Fruit fly (Drosophila melanogaster): ENCODE measurements around the gene Mettl3.

Mettl3 gene

DNA sequence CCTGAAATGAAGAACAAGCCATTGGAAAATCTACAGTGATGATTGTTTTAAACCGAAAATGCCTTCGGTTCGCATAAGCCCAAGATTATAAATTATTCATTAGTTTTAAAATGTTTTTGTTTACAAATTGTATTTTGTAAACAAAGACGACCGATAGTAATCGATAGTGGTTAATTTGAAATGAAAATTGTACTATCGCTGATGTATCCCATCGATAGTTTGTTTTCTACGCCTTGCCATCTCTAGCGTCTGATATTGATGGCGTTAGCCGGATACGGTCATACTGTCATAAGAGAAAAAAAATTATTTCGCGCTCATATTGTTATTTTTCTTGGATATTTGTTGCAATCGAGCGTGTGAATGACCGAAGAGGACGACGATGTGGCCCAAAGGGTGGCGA, 26.1 kb downstream of the Mettl3 start, which contains the start of gene SMC1 (continued):
- TF ChIP-seq Rx (GFP tag; IDR thresholded peaks at IDR 0.05) = no peak
- peak; percentile 73 for TF ChIP-seq CG33213 (GFP tag; optimal IDR thresholded peaks at IDR 0.05)
- TF ChIP-seq Gug (GFP tag; IDR thresholded peaks at IDR 0.05) = peak; percentile 40; the same call in 1 of the 4 replicates
- no peak for TF ChIP-seq psq (GFP tag; optimal IDR thresholded peaks at IDR 0.05)
- peak; percentile 83 for TF ChIP-seq CG13894 (tag; optimal IDR thresholded peaks at IDR 0.05)
- TF ChIP-seq hbn (GFP tag; IDR thresholded peaks at IDR 0.05; ENCODE audit: partially characterized antibody) = peak; percentile 99
- TF ChIP-seq Oli (tag; optimal IDR thresholded peaks at IDR 0.05) = no peak
- TF ChIP-seq CG16779 (GFP tag; IDR thresholded peaks at IDR 0.05) = 0 out of 2 replicates have a peak, but pooled peaks have one; percentile 36
- no peak for TF ChIP-seq CG15479 (GFP tag; optimal IDR thresholded peaks at IDR 0.05)
- TF ChIP-seq her (GFP tag; optimal IDR thresholded peaks at IDR 0.05) = peak; percentile 38
- peak; percentile 52 for TF ChIP-seq Sin3A (optimal IDR thresholded peaks at IDR 0.05)
- TF ChIP-seq Ada2b (GFP tag; IDR thresholded peaks at IDR 0.05) = no peak
- peak; percentile 79 for TF ChIP-seq CG2116 (GFP tag; optimal IDR thresholded peaks at IDR 0.05)
- TF ChIP-seq CoRest (tag; optimal IDR thresholded peaks at IDR 0.05) = peak; percentile 46
- TF ChIP-seq HLH54F (GFP tag; optimal IDR thresholded peaks at IDR 0.05) = peak; percentile 61
- peak; percentile 23 for TF ChIP-seq Mad (GFP tag; optimal IDR thresholded peaks at IDR 0.05)
- no peak for TF ChIP-seq abd-A (tag; optimal IDR thresholded peaks at IDR 0.05)
- TF ChIP-seq CG8281 (tag; optimal IDR thresholded peaks at IDR 0.05) = peak; percentile 50
- TF ChIP-seq NfI (GFP tag; optimal IDR thresholded peaks at IDR 0.05) = no peak
- TF ChIP-seq wek (GFP tag; optimal IDR thresholded peaks at IDR 0.05) = peak; percentile 18
- no peak for TF ChIP-seq eve (GFP tag; optimal IDR thresholded peaks at IDR 0.05)
- TF ChIP-seq Six4 (GFP tag; optimal IDR thresholded peaks at IDR 0.05) = no peak
- TF ChIP-seq CG10431 (GFP tag; optimal IDR thresholded peaks at IDR 0.05) = no peak
- TF ChIP-seq CG11695 (GFP tag; IDR thresholded peaks at IDR 0.05) = no peak
- no peak for TF ChIP-seq D19B (GFP tag; optimal IDR thresholded peaks at IDR 0.05)
- TF ChIP-seq Optix (GFP tag; IDR thresholded peaks at IDR 0.05) = no peak
- no peak for TF ChIP-seq CG16863 (GFP tag; optimal IDR thresholded peaks at IDR 0.05)
- no peak for TF ChIP-seq NK7.1 (GFP tag; optimal IDR thresholded peaks at IDR 0.05)
- TF ChIP-seq CG4328 (GFP tag; optimal IDR thresholded peaks at IDR 0.05) = peak; percentile 59
- TF ChIP-seq row (GFP tag; IDR thresholded peaks at IDR 0.05) = peak; percentile 89
- TF ChIP-seq CG16815 (GFP tag; optimal IDR thresholded peaks at IDR 0.05) = no peak
- no peak for TF ChIP-seq CG43689 (GFP tag; IDR thresholded peaks at IDR 0.05)
- TF ChIP-seq dmrt99B (tag; optimal IDR thresholded peaks at IDR 0.05) = no peak
- no peak for TF ChIP-seq CG31365 (tag; optimal IDR thresholded peaks at IDR 0.05)
- TF ChIP-seq bcd (GFP tag; optimal IDR thresholded peaks at IDR 0.05) = no peak
- no peak for TF ChIP-seq gcm2 (GFP tag; optimal IDR thresholded peaks at IDR 0.05)
- no peak for TF ChIP-seq lov (optimal IDR thresholded peaks at IDR 0.05)
- TF ChIP-seq lov (GFP tag; IDR thresholded peaks at IDR 0.05) = no peak
- peak; percentile 99 for TF ChIP-seq hb (GFP tag; IDR thresholded peaks at IDR 0.05; ENCODE audit: partially characterized antibody)
- peak; percentile 31 for TF ChIP-seq CG4424 (GFP tag; optimal IDR thresholded peaks at IDR 0.05)
- TF ChIP-seq CG13424 (tag; optimal IDR thresholded peaks at IDR 0.05) = peak; percentile 42
- TF ChIP-seq Max (GFP tag; optimal IDR thresholded peaks at IDR 0.05) = peak; percentile 34
- TF ChIP-seq insv (GFP tag; optimal IDR thresholded peaks at IDR 0.05) = no peak
- no peak for TF ChIP-seq Sox100B (GFP tag; optimal IDR thresholded peaks at IDR 0.05)
- TF ChIP-seq Ravus (GFP tag; IDR thresholded peaks at IDR 0.05) = no peak
- TF ChIP-seq slou (GFP tag; optimal IDR thresholded peaks at IDR 0.05) = peak; percentile 32
- no peak for TF ChIP-seq CG7839 (tag; optimal IDR thresholded peaks at IDR 0.05)
- peak; percentile 0 for TF ChIP-seq CG6254 (GFP tag; optimal IDR thresholded peaks at IDR 0.05)
- TF ChIP-seq Elba2 (GFP tag; optimal IDR thresholded peaks at IDR 0.05) = no peak
- TF ChIP-seq Neu2 (GFP tag; optimal IDR thresholded peaks at IDR 0.05; ENCODE audit: borderline replicate concordance) = no peak
- TF ChIP-seq CG4360 (GFP tag; IDR thresholded peaks at IDR 0.05) = no peak
- no peak for TF ChIP-seq CG32772 (GFP tag; IDR thresholded peaks at IDR 0.05)

Data from whole organism, embryonic.